Fruit fly (Drosophila melanogaster): ENCODE measurements around the gene Gr93d.

Gr93d gene

dm6 chr3R:21828785-21829486, 17.5 kb downstream of the Gr93d start:
- TF ChIP-seq CG8478 (optimal IDR thresholded peaks at IDR 0.05), result no peak
- TF ChIP-seq CTCF (optimal IDR thresholded peaks at IDR 0.05), result no peak

dm6 chr3R:21828040-21828526, 18.4 kb downstream of the Gr93d start:
- no peak for TF ChIP-seq CG8478 (optimal IDR thresholded peaks at IDR 0.05)
- no peak for TF ChIP-seq CTCF (optimal IDR thresholded peaks at IDR 0.05)

dm6 chr3R:21827453-21828039, 18.9 kb downstream of the Gr93d start:
- TF ChIP-seq CG8478 (optimal IDR thresholded peaks at IDR 0.05) (no peak), CTCF (optimal IDR thresholded peaks at IDR 0.05) (no peak)

dm6 chr3R:21825775-21826558, 20.5 kb downstream of the Gr93d start:
- TF ChIP-seq CG8478 (optimal IDR thresholded peaks at IDR 0.05) (no peak), CTCF (optimal IDR thresholded peaks at IDR 0.05) (no peak)

dm6 chr3R:21825140-21825539, 21.3 kb downstream of the Gr93d start:
- TF ChIP-seq CG8478 (optimal IDR thresholded peaks at IDR 0.05), result no peak
- TF ChIP-seq CTCF (optimal IDR thresholded peaks at IDR 0.05), result no peak

dm6 chr3R:21824407-21825006, 22.0 kb downstream of the Gr93d start:
- TF ChIP-seq CG8478 (optimal IDR thresholded peaks at IDR 0.05), result no peak
- TF ChIP-seq CTCF (optimal IDR thresholded peaks at IDR 0.05), result peak in 1 of 2 experiments; percentile 13

- TF ChIP-seq CTCF (optimal IDR thresholded peaks at IDR 0.05), result no peak
- TF ChIP-seq CG8478 (optimal IDR thresholded peaks at IDR 0.05), result no peak
Measured at dm6 chr3R:21823699-21824406, 22.6 kb downstream of the Gr93d start.

dm6 chr3R:21823076-21823475, 23.4 kb downstream of the Gr93d start:
- no peak for TF ChIP-seq CG8478 (optimal IDR thresholded peaks at IDR 0.05)
- no peak for TF ChIP-seq CTCF (optimal IDR thresholded peaks at IDR 0.05)

dm6 chr3R:21822562-21822933, 23.9 kb downstream of the Gr93d start, which contains the start of gene CASK:
TSS of gene CASK (minus strand) at chr3R:21822674.
- TF ChIP-seq CTCF (optimal IDR thresholded peaks at IDR 0.05), result peak in 1 of 2 experiments; percentile 10
- no peak for TF ChIP-seq CG8478 (optimal IDR thresholded peaks at IDR 0.05)

- TF ChIP-seq CG8478 (optimal IDR thresholded peaks at IDR 0.05), result no peak
- no peak for TF ChIP-seq CTCF (optimal IDR thresholded peaks at IDR 0.05)
Measured at dm6 chr3R:21821684-21822561, 24.5 kb downstream of the Gr93d start.

dm6 chr3R:21808622-21809347, 37.7 kb downstream of the Gr93d start:
- TF ChIP-seq CG8478 (optimal IDR thresholded peaks at IDR 0.05) (no peak), CTCF (optimal IDR thresholded peaks at IDR 0.05) (no peak)

- TF ChIP-seq CTCF (optimal IDR thresholded peaks at IDR 0.05) (no peak), CG8478 (optimal IDR thresholded peaks at IDR 0.05) (no peak)
Measured at dm6 chr3R:21807264-21807663, 39.2 kb downstream of the Gr93d start.
